Fruit fly (Drosophila melanogaster) whole organism, pupa: ENCODE results near the gene CG6414.

ENCODE experiments used
- CG12605 ChIP-seq: fragments of 200-800 bp; sonication (Bioruptor generic); IDR thresholded peaks from 2 replicates; pipeline ENCODE4 v1.3.6; 2022; ENCODE audit warnings: missing biosample characterization, missing genetic modification characterization
- CG13204 ChIP-seq: fragments of 200-800 bp; sonication (Bioruptor generic); optimal IDR thresholded peaks from 2 replicates; lab custom pipeline; 2018; ENCODE audit warnings: missing biosample characterization, mild to moderate bottlenecking, missing genetic modification characterization, moderate library complexity
- CG17806 ChIP-seq: fragments of 200-800 bp; sonication (Bioruptor generic); optimal IDR thresholded peaks from 2 replicates; lab custom pipeline; 2018; ENCODE audit warnings: missing biosample characterization, mild to moderate bottlenecking, missing genetic modification characterization, moderate library complexity
- CG32121 ChIP-seq: fragments of 200-800 bp; sonication (Bioruptor generic); IDR thresholded peaks from 2 replicates; pipeline ENCODE4 v1.3.6; 2022; ENCODE audit warnings: missing biosample characterization, missing genetic modification characterization
- CG4496 ChIP-seq: fragments of 200-800 bp; sonication (Bioruptor generic); IDR thresholded peaks from 3 replicates; pipeline ENCODE4 v1.3.6; 2022; ENCODE audit warnings: missing biosample characterization, missing genetic modification characterization
- CG8159 ChIP-seq: fragments of 200-800 bp; sonication (Bioruptor generic); optimal IDR thresholded peaks from 3 replicates; lab custom pipeline; 2018; ENCODE audit warnings: missing biosample characterization, mild to moderate bottlenecking, missing genetic modification characterization, moderate library complexity
- CG9948 ChIP-seq: fragments of 200-800 bp; sonication (Bioruptor generic); optimal IDR thresholded peaks from 2 replicates; lab custom pipeline; 2018; ENCODE audit warnings: missing biosample characterization, mild to moderate bottlenecking, missing genetic modification characterization, moderate library complexity
- EcR ChIP-seq: fragments of 200-800 bp; sonication (Bioruptor generic); optimal IDR thresholded peaks from 3 replicates; lab custom pipeline; 2019; ENCODE audit warnings: missing biosample characterization, missing genetic modification characterization, mild to moderate bottlenecking, moderate library complexity, missing genetic modification reagents
- Ets98B ChIP-seq: fragments of 200-800 bp; sonication (Bioruptor generic); IDR thresholded peaks from 2 replicates; pipeline ENCODE4 v1.3.6; 2022; ENCODE audit warnings: missing biosample characterization, missing genetic modification characterization
- Pif1B ChIP-seq: fragments of 200-800 bp; sonication (Bioruptor generic); optimal IDR thresholded peaks from 3 replicates; lab custom pipeline; 2016; ENCODE audit warnings: missing biosample characterization, missing genetic modification characterization
- fd96Ca ChIP-seq: fragments of 200-800 bp; sonication (Bioruptor generic); IDR thresholded peaks from 3 replicates; pipeline ENCODE4 v1.3.6; 2022; ENCODE audit warnings: missing biosample characterization, missing genetic modification characterization
- gl ChIP-seq: fragments of 200-800 bp; sonication (Bioruptor generic); optimal IDR thresholded peaks from 2 replicates; lab custom pipeline; 2018; ENCODE audit warnings: missing biosample characterization, mild to moderate bottlenecking, missing genetic modification characterization

DNA sequence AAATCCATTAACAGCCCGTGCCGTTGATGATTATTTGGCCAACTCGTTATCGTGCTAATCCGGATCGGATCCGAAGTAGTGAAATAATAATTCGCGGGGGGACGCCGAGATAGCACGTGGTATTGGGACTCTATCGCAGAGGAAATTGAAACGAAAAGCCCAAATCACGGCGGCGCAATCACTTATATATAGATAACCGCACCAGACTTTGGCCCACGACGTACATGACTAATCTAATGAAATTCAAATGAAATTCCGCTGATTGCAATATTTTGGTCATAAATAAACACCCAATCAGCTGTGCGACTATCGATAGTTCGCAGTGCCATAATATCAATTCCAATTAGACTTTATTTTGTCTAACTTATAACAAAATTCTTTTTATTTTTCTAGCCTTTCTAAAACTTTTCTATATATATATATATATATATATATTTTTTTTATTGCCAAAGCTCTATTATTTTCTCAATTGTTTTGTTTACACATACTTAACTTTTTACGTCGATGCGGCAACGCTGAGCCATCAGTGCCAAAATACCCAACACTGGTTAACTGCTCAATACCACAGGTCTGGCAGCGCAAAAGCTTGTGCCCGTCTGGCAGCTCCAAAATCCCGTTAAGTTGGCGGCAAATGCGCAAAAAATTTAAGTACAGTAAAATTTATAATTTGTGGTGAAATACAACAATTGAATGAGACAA is 2.7 kb downstream of the CG6414 start, which contains the start of gene CG6428:
- TF ChIP-seq CG4496 (GFP tag; lab: Robert Waterston, UW) (no peak; the same call in 2 of the 3 replicates), CG9948 (tag; lab: Kevin White, UChicago) (no peak), gl (tag; lab: Kevin White, UChicago) (no peak), CG12605 (GFP tag; lab: Robert Waterston, UW) (no peak), CG17806 (tag; lab: Kevin White, UChicago) (no peak), EcR (no peak), CG32121 (GFP tag; lab: Robert Waterston, UW) (no peak), CG8159 (tag; lab: Kevin White, UChicago) (no peak), CG13204 (GFP tag; lab: Kevin White, UChicago) (no peak), fd96Ca (GFP tag; lab: Robert Waterston, UW) (no peak; the same call in 2 of the 3 replicates), Pif1B (GFP tag; lab: Kevin White, UChicago) (no peak), Ets98B (GFP tag; lab: Robert Waterston, UW) (no peak)
